Worm (Caenorhabditis elegans): Measurements from ENCODE around the gene mesp-1.

ce11 chrIV:8496263-8496662 is 2.8 kb upstream of the mesp-1 start, which contains the start of gene C28C12.12:
- no peak for TF ChIP-seq tab-1 (GFP tag; IDR thresholded peaks at IDR 0.05)
- TF ChIP-seq flt-1 (GFP tag; IDR thresholded peaks at IDR 0.05) = no peak
- TF ChIP-seq klf-2 (GFP tag; conservative IDR thresholded peaks at IDR 0.05) = no peak
